Fruit fly (Drosophila melanogaster) whole organism, wandering third instar larva: ENCODE results near the gene CG11694.

ENCODE experiments used
- Abd-B ChIP-seq: fragments of >200 bp; optimal IDR thresholded peaks from 2 replicates; lab custom pipeline; 2017; ENCODE audit warnings: missing biosample characterization, missing genetic modification characterization
- CG9705 ChIP-seq: fragments of 200-800 bp; sonication (Bioruptor generic); optimal IDR thresholded peaks from 2 replicates; lab custom pipeline; 2018; ENCODE audit warnings: missing biosample characterization, mild to moderate bottlenecking, missing genetic modification characterization
- HLH106 ChIP-seq: fragments of 200-800 bp; optimal IDR thresholded peaks from 3 replicates; lab custom pipeline; 2019; ENCODE audit warnings: missing biosample characterization, mild to moderate bottlenecking, missing genetic modification characterization, moderate library complexity
- Jra ChIP-seq: sonication (Bioruptor generic); optimal IDR thresholded peaks from 2 replicates; lab custom pipeline; 2016; ENCODE audit warnings: missing biosample characterization, missing genetic modification characterization
- Myc ChIP-seq: fragments of >200 bp; optimal IDR thresholded peaks from 2 replicates; lab custom pipeline; 2017
- br ChIP-seq: fragments of 200-800 bp; sonication (Bioruptor generic); optimal IDR thresholded peaks from 2 replicates; lab custom pipeline; 2016; ENCODE audit warnings: missing biosample characterization, missing genetic modification characterization
- dl ChIP-seq, 2 experiments: fragments of 175-275, 200-275 bp in 1 of 2; fragments of 200-275 bp in 1 of 2; sonication (Bioruptor generic); optimal IDR thresholded peaks; lab custom pipeline; 2018; ENCODE audit warnings: mild to moderate bottlenecking in 2 of 2, missing biosample characterization in 2 of 2, missing genetic modification characterization in 2 of 2, moderate library complexity in 2 of 2; ENCODE audit not compliant: partially characterized antibody in 2 of 2, insufficient read depth in 1 of 2
- sv ChIP-seq: fragments of 200-800 bp; sonication (Bioruptor generic); optimal IDR thresholded peaks from 3 replicates; lab custom pipeline; 2016; ENCODE audit warnings: missing biosample characterization, missing genetic modification characterization

- TF ChIP-seq HLH106 (tag; lab: Kevin White, UChicago) (no peak), br (no peak), Abd-B (no peak), CG9705 (GFP tag; lab: Kevin White, UChicago) (no peak), sv (no peak), dl (GFP tag; optimal IDR thresholded peaks at IDR 0.05; lab: Kevin White, UChicago; ENCODE audit: insufficient read depth in 1 of 2, partially characterized antibody in 2 of 2) (no peak), Myc (no peak), Jra (GFP tag; lab: Kevin White, UChicago) (no peak)
Measured at dm6 chr3R:8329628-8330027, 17.7 kb upstream of the CG11694 start.
